Fruit fly (Drosophila melanogaster) whole organism, adult: ENCODE results near the gene Tom.

Experiments used
- CG7045 ChIP-seq: fragments of 200-800 bp; sonication (Bioruptor generic); optimal IDR thresholded peaks from 2 replicates; lab custom pipeline; 2017; ENCODE audit warnings: missing biosample characterization, mild to moderate bottlenecking, missing genetic modification characterization
- CG7101 ChIP-seq: fragments of 200-800 bp; sonication (Bioruptor generic); optimal IDR thresholded peaks from 2 replicates; lab custom pipeline; 2018; ENCODE audit warnings: missing biosample characterization, mild to moderate bottlenecking, missing genetic modification characterization, moderate library complexity
- Crg-1 ChIP-seq: fragments of 200-800 bp; sonication (Bioruptor generic); optimal IDR thresholded peaks from 2 replicates; lab custom pipeline; 2016; ENCODE audit warnings: missing biosample characterization, missing genetic modification characterization
- Hr96 ChIP-seq: fragments of 200-800 bp; sonication (Bioruptor generic); optimal IDR thresholded peaks from 2 replicates; lab custom pipeline; 2016; ENCODE audit warnings: missing biosample characterization, missing genetic modification characterization
- Mnt ChIP-seq: fragments of 200-800 bp; sonication (Bioruptor generic); optimal IDR thresholded peaks from 2 replicates; lab custom pipeline; 2016; ENCODE audit warnings: missing biosample characterization, mild to moderate bottlenecking, missing genetic modification characterization
- bab1 ChIP-seq: fragments of 200-800 bp; sonication (Bioruptor generic); optimal IDR thresholded peaks from 3 replicates; lab custom pipeline; 2019; ENCODE audit warnings: missing biosample characterization, mild to moderate bottlenecking, missing genetic modification characterization, moderate library complexity
- kay ChIP-seq: fragments of 200-800 bp; sonication (Bioruptor generic); peaks from one replicate; lab custom pipeline; 2016; ENCODE audit warnings: missing biosample characterization, missing genetic modification characterization, borderline replicate concordance
- ovo ChIP-seq: fragments of 200-800 bp; sonication (Bioruptor generic); optimal IDR thresholded peaks from 2 replicates; lab custom pipeline; 2016; ENCODE audit warnings: missing biosample characterization, missing genetic modification characterization
- tj ChIP-seq: fragments of 200-800 bp; sonication (Bioruptor generic); optimal IDR thresholded peaks from 3 replicates; lab custom pipeline; 2017; ENCODE audit warnings: missing biosample characterization, mild to moderate bottlenecking, missing genetic modification characterization, moderate library complexity

dm6 chr3L:14958613-14959327, 10.4 kb upstream of the Tom start:
- TF ChIP-seq Hr96: no peak
- TF ChIP-seq Mnt: no peak
- no peak for TF ChIP-seq Crg-1 (GFP tag; lab: Kevin White, UChicago)
- no peak for TF ChIP-seq CG7045 (GFP tag; lab: Kevin White, UChicago)
- TF ChIP-seq ovo: no peak
- no peak for TF ChIP-seq kay (GFP tag; lab: Kevin White, UChicago)
- TF ChIP-seq bab1 (GFP tag; lab: Kevin White, UChicago): no peak
- TF ChIP-seq tj (GFP tag; lab: Kevin White, UChicago): no peak
- TF ChIP-seq CG7101: no peak
